Fruit fly (Drosophila melanogaster) whole organism, embryonic: ENCODE data around the gene Gs2.

Experiments
- Abd-B ChIP-seq: fragments of 200-800 bp; sonication (Bioruptor generic); optimal IDR thresholded peaks from 2 replicates; lab custom pipeline; 2018; ENCODE audit warnings: missing biosample characterization, mild to moderate bottlenecking, missing genetic modification characterization, moderate library complexity
- Awh ChIP-seq: fragments of 200-800 bp; sonication (Bioruptor generic); IDR thresholded peaks from 2 replicates; pipeline ENCODE4, ENCODE4 v1.3.6; 2022; ENCODE audit warnings: missing biosample characterization, missing genetic modification characterization
- CG11504 ChIP-seq: fragments of 200-800 bp; sonication (Bioruptor generic); optimal IDR thresholded peaks from 3 replicates; lab custom pipeline; 2019; ENCODE audit warnings: missing biosample characterization, mild to moderate bottlenecking, missing genetic modification characterization, moderate library complexity
- CG12236 ChIP-seq: fragments of 200-800 bp; sonication (Bioruptor generic); optimal IDR thresholded peaks from 2 replicates; lab custom pipeline; 2016; ENCODE audit warnings: missing biosample characterization, missing genetic modification characterization
- CG14014 ChIP-seq: fragments of 200-800 bp; sonication (Bioruptor generic); IDR thresholded peaks from 2 replicates; pipeline ENCODE4 v1.3.6; 2022; ENCODE audit warnings: missing biosample characterization, missing genetic modification characterization
- CG15696 ChIP-seq: fragments of 200-800 bp; sonication (Bioruptor generic); optimal IDR thresholded peaks from 2 replicates; lab custom pipeline; 2019; ENCODE audit warnings: missing biosample characterization, mild to moderate bottlenecking, missing genetic modification characterization, moderate library complexity
- CG17359 ChIP-seq: fragments of 200-800 bp; sonication (Bioruptor generic); optimal IDR thresholded peaks from 3 replicates; lab custom pipeline; 2018; ENCODE audit warnings: missing biosample characterization, mild to moderate bottlenecking, missing genetic modification characterization, moderate library complexity
- CG17568 ChIP-seq: fragments of 200-800 bp; sonication (Bioruptor generic); optimal IDR thresholded peaks from 2 replicates; lab custom pipeline; 2018; ENCODE audit warnings: missing biosample characterization, mild to moderate bottlenecking, missing genetic modification characterization, moderate library complexity
- CG2678 ChIP-seq: fragments of 200-800 bp; sonication (Bioruptor generic); optimal IDR thresholded peaks from 3 replicates; lab custom pipeline; 2019; ENCODE audit warnings: missing biosample characterization, mild to moderate bottlenecking, missing genetic modification characterization, moderate library complexity
- CG2875 ChIP-seq: fragments of 200-800 bp; sonication (Bioruptor generic); optimal IDR thresholded peaks from 2 replicates; lab custom pipeline; 2017; ENCODE audit warnings: missing biosample characterization, mild to moderate bottlenecking, missing genetic modification characterization, missing genetic modification reagents
- CG33557 ChIP-seq: fragments of 200-800 bp; sonication (Bioruptor generic); optimal IDR thresholded peaks from 2 replicates; lab custom pipeline; 2019; ENCODE audit warnings: missing biosample characterization, mild to moderate bottlenecking, missing genetic modification characterization, moderate library complexity
- CG7786 ChIP-seq: fragments of 200-800 bp; sonication (Bioruptor generic); optimal IDR thresholded peaks from 2 replicates; lab custom pipeline; 2016; ENCODE audit warnings: missing biosample characterization, missing genetic modification characterization
- CG7839 ChIP-seq: fragments of 200-800 bp; sonication (Bioruptor generic); optimal IDR thresholded peaks from 3 replicates; lab custom pipeline; 2018; ENCODE audit warnings: missing biosample characterization, mild to moderate bottlenecking, missing genetic modification characterization, moderate library complexity
- CG9437 ChIP-seq: fragments of 200-800 bp; sonication (Bioruptor generic); optimal IDR thresholded peaks from 2 replicates; lab custom pipeline; 2018; ENCODE audit warnings: missing biosample characterization, mild to moderate bottlenecking, missing genetic modification characterization
- D ChIP-seq, 2 experiments: fragments of 200-800 bp in 1 of 2; fragments of >200 bp in 1 of 2; sonication (Bioruptor generic) in 1 of 2; optimal IDR thresholded peaks; 2 replicates in 1 of 2; 3 replicates in 1 of 2; lab custom pipeline; 2017; ENCODE audit warnings: mild to moderate bottlenecking in 1 of 2, missing biosample characterization in 1 of 2, missing genetic modification characterization in 1 of 2, missing genetic modification reagents in 1 of 2
- Dref ChIP-seq: fragments of 200-800 bp; sonication (Bioruptor generic); IDR thresholded peaks from 2 replicates; pipeline ENCODE4 v1.3.6; 2022; ENCODE audit warnings: missing biosample characterization, missing genetic modification characterization
- HmgD ChIP-seq: fragments of 200-800 bp; sonication (Bioruptor generic); optimal IDR thresholded peaks from 3 replicates; lab custom pipeline; 2016; ENCODE audit warnings: missing biosample characterization, missing genetic modification characterization
- Med ChIP-seq: fragments of 200-800 bp; sonication (Bioruptor generic); peaks from one replicate; lab custom pipeline; 2016; ENCODE audit warnings: missing biosample characterization, missing genetic modification characterization, mild to moderate bottlenecking, inconsistent platforms, moderate library complexity
- NFAT ChIP-seq: fragments of 200-800 bp; sonication (Bioruptor generic); IDR thresholded peaks from 2 replicates; pipeline ENCODE4 v1.3.6; 2022; ENCODE audit warnings: missing biosample characterization, missing genetic modification characterization
- Neu2 ChIP-seq: fragments of 200-800 bp; sonication (Bioruptor generic); optimal IDR thresholded peaks from 3 replicates; lab custom pipeline; 2016; ENCODE audit warnings: missing biosample characterization, missing genetic modification characterization, borderline replicate concordance
- PHDP ChIP-seq: fragments of 200-800 bp; sonication (Bioruptor generic); optimal IDR thresholded peaks from 3 replicates; lab custom pipeline; 2018; ENCODE audit warnings: missing biosample characterization, mild to moderate bottlenecking, missing genetic modification characterization, moderate library complexity
- Pdp1 ChIP-seq, 2 experiments: fragments of 200-800 bp; sonication (Bioruptor generic); optimal IDR thresholded peaks; 3 replicates each; lab custom pipeline; 2016; ENCODE audit warnings: missing biosample characterization in 2 of 2, missing genetic modification characterization in 2 of 2, mild to moderate bottlenecking in 1 of 2, moderate library complexity in 1 of 2
- Ptx1 ChIP-seq: fragments of 200-800 bp; sonication (Bioruptor generic); IDR thresholded peaks from 2 replicates; pipeline ENCODE4 v1.3.6; 2022; ENCODE audit warnings: missing biosample characterization, missing genetic modification characterization
- Rfx ChIP-seq: fragments of 200-800 bp; sonication (Bioruptor generic); IDR thresholded peaks from 2 replicates; pipeline ENCODE4 v1.3.6; 2022; ENCODE audit warnings: missing biosample characterization, missing genetic modification characterization
- Trl ChIP-seq, 3 experiments: fragments of >200 bp in 2 of 3; fragments of 200-800 bp in 1 of 3; sonication (Bioruptor generic) in 1 of 3; optimal IDR thresholded peaks; 2 replicates in 1 of 3; 3 replicates in 2 of 3; lab custom pipeline; 2016 to 2017; ENCODE audit warnings: missing biosample characterization in 1 of 3, missing genetic modification characterization in 1 of 3
- YL-1 ChIP-seq: fragments of 200-800 bp; sonication (Bioruptor generic); optimal IDR thresholded peaks from 3 replicates; lab custom pipeline; 2017; ENCODE audit warnings: missing biosample characterization, mild to moderate bottlenecking, missing genetic modification characterization
- chif ChIP-seq, 2 experiments: fragments of 200-800 bp; sonication (Bioruptor generic); optimal IDR thresholded peaks; 3 replicates each; lab custom pipeline; 2016; ENCODE audit warnings: missing biosample characterization in 2 of 2, missing genetic modification characterization in 2 of 2
- ci ChIP-seq: fragments of 200-800 bp; sonication (Bioruptor generic); IDR thresholded peaks from 3 replicates; pipeline ENCODE4 v1.3.6; 2022; ENCODE audit warnings: missing biosample characterization, missing genetic modification characterization
- dmrt99B ChIP-seq: fragments of 200-800 bp; sonication (Bioruptor generic); optimal IDR thresholded peaks from 2 replicates; lab custom pipeline; 2018; ENCODE audit warnings: missing biosample characterization, mild to moderate bottlenecking, missing genetic modification characterization, moderate library complexity
- exex ChIP-seq: fragments of 200-800 bp; sonication (Bioruptor generic); optimal IDR thresholded peaks from 4 replicates; lab custom pipeline; 2018; ENCODE audit warnings: missing biosample characterization, mild to moderate bottlenecking, missing genetic modification characterization, moderate library complexity
- her ChIP-seq: fragments of 200-800 bp; sonication (Bioruptor generic); optimal IDR thresholded peaks from 2 replicates; lab custom pipeline; 2016; ENCODE audit warnings: missing biosample characterization, missing genetic modification characterization
- ind ChIP-seq: fragments of 200-800 bp; sonication (Bioruptor generic); optimal IDR thresholded peaks from 3 replicates; lab custom pipeline; 2016; ENCODE audit warnings: missing biosample characterization, missing genetic modification characterization
- ken ChIP-seq: fragments of 200-800 bp; sonication (Bioruptor generic); IDR thresholded peaks from 3 replicates; pipeline ENCODE4 v1.3.6; 2022; ENCODE audit warnings: missing biosample characterization, missing genetic modification characterization
- nom ChIP-seq: fragments of 200-800 bp; sonication (Bioruptor generic); optimal IDR thresholded peaks from 2 replicates; lab custom pipeline; 2017; ENCODE audit warnings: missing biosample characterization, missing genetic modification characterization, mild to moderate bottlenecking, moderate library complexity, missing genetic modification reagents
- otp ChIP-seq: fragments of 200-800 bp; sonication (Bioruptor generic); IDR thresholded peaks from 3 replicates; pipeline ENCODE4, ENCODE4 v1.3.6; 2022; ENCODE audit warnings: missing biosample characterization, missing genetic modification characterization
- ranshi ChIP-seq: fragments of 200-800 bp; sonication (Bioruptor generic); IDR thresholded peaks from 2 replicates; pipeline ENCODE4 v1.3.6; 2022; ENCODE audit warnings: missing biosample characterization, missing genetic modification characterization
- sd ChIP-seq: fragments of 200-800 bp; sonication (Bioruptor generic); optimal IDR thresholded peaks from 3 replicates; lab custom pipeline; 2018; ENCODE audit warnings: missing biosample characterization, mild to moderate bottlenecking, missing genetic modification characterization, moderate library complexity
- sens ChIP-seq: fragments of 200-800 bp; sonication (Bioruptor generic); peaks from one replicate; lab custom pipeline; 2016; ENCODE audit warnings: missing biosample characterization, missing genetic modification characterization
- sima ChIP-seq: fragments of 200-800 bp; sonication (Bioruptor generic); optimal IDR thresholded peaks from 2 replicates; lab custom pipeline; 2016; ENCODE audit warnings: missing biosample characterization, missing genetic modification characterization
- sug ChIP-seq: fragments of 200-800 bp; optimal IDR thresholded peaks from 2 replicates; lab custom pipeline; 2019; ENCODE audit warnings: missing biosample characterization, mild to moderate bottlenecking, missing genetic modification characterization, moderate library complexity
- unc-4 ChIP-seq: fragments of 200-800 bp; sonication (Bioruptor generic); IDR thresholded peaks from 2 replicates; pipeline ENCODE4 v1.3.6; 2022; ENCODE audit warnings: missing biosample characterization, missing genetic modification characterization; ENCODE audit not compliant: partially characterized antibody
- vvl ChIP-seq: fragments of 200-800 bp; sonication (Bioruptor generic); IDR thresholded peaks from 2 replicates; pipeline ENCODE4 v1.3.6; 2022; ENCODE audit warnings: missing biosample characterization, missing genetic modification characterization

Gs2 gene

dm6 chrX:11419212-11419611, 3.4 kb upstream of the Gs2 start (continued):
- TF ChIP-seq D (optimal IDR thresholded peaks at IDR 0.05; lab: Kevin White, UChicago) (no peak), D (GFP tag; optimal IDR thresholded peaks at IDR 0.05; lab: Kevin White, UChicago) (no peak), ken (GFP tag; lab: Robert Waterston, UW) (no peak), her (GFP tag; lab: Kevin White, UChicago) (no peak), YL-1 (no peak), CG12236 (GFP tag; lab: Kevin White, UChicago) (no peak), sima (GFP tag; lab: Kevin White, UChicago) (no peak), nom (no peak), PHDP (tag; lab: Kevin White, UChicago) (peak; percentile 22), ranshi (GFP tag; lab: Robert Waterston, UW) (0 out of 2 replicates have a peak, but pooled peaks have one; percentile 23)
- TF ChIP-seq, all 482 proteins: peak for 45

- TF ChIP-seq Pdp1 (GFP tag; optimal IDR thresholded peaks at IDR 0.05; lab: Kevin White, UChicago) (peak in 1 of 2 experiments; percentile 68), exex (tag; lab: Kevin White, UChicago) (peak; percentile 42), CG17568 (no peak), sug (tag; lab: Kevin White, UChicago) (peak; percentile 50), vvl (GFP tag; lab: Robert Waterston, UW) (no peak), Awh (no peak)
Measured at dm6 chrX:11419962-11420361, 2.7 kb upstream of the Gs2 start.

dm6 chrX:11420752-11421396, 1.8 kb upstream of the Gs2 start:
- no peak for TF ChIP-seq CG14014 (GFP tag; lab: Robert Waterston, UW)
- TF ChIP-seq Med (GFP tag; lab: Kevin White, UChicago) = peak; percentile 59
- peak; percentile 84 for TF ChIP-seq sug (tag; lab: Kevin White, UChicago)
- TF ChIP-seq exex (tag; lab: Kevin White, UChicago) = peak; percentile 29
- peak; percentile 55 for TF ChIP-seq sd (tag; lab: Kevin White, UChicago)

- TF ChIP-seq Ptx1 (GFP tag; lab: Robert Waterston, UW) (0 out of 2 replicates have a peak, but pooled peaks have one; percentile 14), Rfx (GFP tag; lab: Robert Waterston, UW) (peak; percentile 37; the same call in 1 of the 2 replicates), sens (peak; percentile 1), nom (no peak), CG11504 (tag; lab: Kevin White, UChicago) (peak; percentile 16), CG9437 (peak; percentile 0), CG17359 (tag; lab: Kevin White, UChicago) (no peak), CG7839 (tag; lab: Kevin White, UChicago) (peak; percentile 4), NFAT (GFP tag; lab: Robert Waterston, UW) (0 out of 2 replicates have a peak, but pooled peaks have one; percentile 7), Abd-B (GFP tag; lab: Kevin White, UChicago) (peak; percentile 18), otp (GFP tag; lab: Robert Waterston, UW) (no peak), CG2678 (tag; lab: Kevin White, UChicago) (peak; percentile 23)
Measured at dm6 chrX:11422071-11422470, 561 bp upstream of the Gs2 start.

- peak; percentile 90 for TF ChIP-seq dmrt99B
- peak; percentile 91 for TF ChIP-seq ind (GFP tag; lab: Kevin White, UChicago)
- peak; percentile 75 for TF ChIP-seq CG2875 (GFP tag; lab: Kevin White, UChicago)
- TF ChIP-seq sens = peak; percentile 96
- TF ChIP-seq unc-4 (GFP tag; lab: Robert Waterston, UW) = no peak
- TF ChIP-seq Trl (optimal IDR thresholded peaks at IDR 0.05; lab: Kevin White, UChicago) = peak; percentile 48 to 67
- TF ChIP-seq Trl (GFP tag; optimal IDR thresholded peaks at IDR 0.05; lab: Kevin White, UChicago) = peak; percentile 83
- peak; percentile 56 for TF ChIP-seq CG15696 (tag; lab: Kevin White, UChicago)
- TF ChIP-seq Neu2 (GFP tag; lab: Kevin White, UChicago) = no peak
- no peak for TF ChIP-seq Dref (GFP tag; lab: Robert Waterston, UW)
- TF ChIP-seq HmgD (GFP tag; lab: Kevin White, UChicago) = peak; percentile 83
- TF ChIP-seq CG33557 (GFP tag; lab: Kevin White, UChicago) = no peak
- TF ChIP-seq ci (GFP tag; lab: Robert Waterston, UW) = peak; percentile 93
- TF ChIP-seq chif (GFP tag; optimal IDR thresholded peaks at IDR 0.05; lab: Kevin White, UChicago) = peak; percentile 83 to 91
- TF ChIP-seq CG7786 (GFP tag; lab: Kevin White, UChicago) = peak; percentile 92
Measured at dm6 chrX:11423277-11423717, 665 bp downstream of the Gs2 start.
